Fruit fly (Drosophila melanogaster) whole organism, embryonic: ENCODE results near the gene MsrA.

Experiments used
- Atf3 ChIP-seq: fragments of 200-800 bp; sonication (Bioruptor generic); optimal IDR thresholded peaks from 3 replicates; lab custom pipeline; 2016; ENCODE audit warnings: missing biosample characterization, missing genetic modification characterization
- Blimp-1 ChIP-seq: fragments of 200-800 bp; sonication (Bioruptor generic); optimal IDR thresholded peaks from 3 replicates; lab custom pipeline; 2018; ENCODE audit warnings: missing biosample characterization, missing genetic modification characterization, mild to moderate bottlenecking, moderate library complexity, missing genetic modification reagents
- CG12769 ChIP-seq: fragments of 200-800 bp; sonication (Bioruptor generic); optimal IDR thresholded peaks from 2 replicates; lab custom pipeline; 2019; ENCODE audit warnings: missing biosample characterization, mild to moderate bottlenecking, missing genetic modification characterization, moderate library complexity
- CG13894 ChIP-seq: fragments of 200-800 bp; sonication (Bioruptor generic); optimal IDR thresholded peaks from 3 replicates; lab custom pipeline; 2018; ENCODE audit warnings: missing biosample characterization, mild to moderate bottlenecking, missing genetic modification characterization, moderate library complexity
- CG14441 ChIP-seq: fragments of 200-800 bp; sonication (Bioruptor generic); IDR thresholded peaks from 2 replicates; pipeline ENCODE4 v1.3.6; 2022; ENCODE audit warnings: missing biosample characterization, missing genetic modification characterization
- CG2120 ChIP-seq: fragments of 200-800 bp; sonication (Bioruptor generic); optimal IDR thresholded peaks from 3 replicates; lab custom pipeline; 2016; ENCODE audit warnings: missing biosample characterization, missing genetic modification characterization
- CG2129 ChIP-seq: fragments of 200-800 bp; sonication (Bioruptor generic); IDR thresholded peaks from 2 replicates; pipeline ENCODE4 v1.3.6; 2022; ENCODE audit warnings: missing biosample characterization, missing genetic modification characterization; ENCODE audit not compliant: partially characterized antibody
- CG4820 ChIP-seq: fragments of 200-800 bp; sonication (Bioruptor generic); optimal IDR thresholded peaks from 3 replicates; lab custom pipeline; 2016; ENCODE audit warnings: missing biosample characterization, missing genetic modification characterization
- CG6254 ChIP-seq: fragments of 200-800 bp; sonication (Bioruptor generic); optimal IDR thresholded peaks from 3 replicates; lab custom pipeline; 2017; ENCODE audit warnings: mild to moderate bottlenecking, missing biosample characterization, missing genetic modification reagents, missing genetic modification characterization
- CG6813 ChIP-seq: fragments of 200-800 bp; sonication (Bioruptor generic); optimal IDR thresholded peaks from 2 replicates; lab custom pipeline; 2017; ENCODE audit warnings: missing biosample characterization, missing genetic modification characterization, mild to moderate bottlenecking, moderate library complexity, missing genetic modification reagents
- CG6854 ChIP-seq: fragments of 200-800 bp; sonication (Bioruptor generic); optimal IDR thresholded peaks from 3 replicates; lab custom pipeline; 2017; ENCODE audit warnings: missing biosample characterization, mild to moderate bottlenecking, missing genetic modification characterization
- CG7271 ChIP-seq: fragments of 200-800 bp; sonication (Bioruptor generic); optimal IDR thresholded peaks from 2 replicates; lab custom pipeline; 2018; ENCODE audit warnings: missing biosample characterization, mild to moderate bottlenecking, missing genetic modification characterization, moderate library complexity
- CG7745 ChIP-seq: fragments of 200-800 bp; sonication (Bioruptor generic); optimal IDR thresholded peaks from 2 replicates; lab custom pipeline; 2018; ENCODE audit warnings: missing biosample characterization, mild to moderate bottlenecking, missing genetic modification characterization, moderate library complexity
- CG8290 ChIP-seq, 3 experiments: fragments of 200-800 bp; sonication (Bioruptor generic); optimal IDR thresholded peaks; 2 replicates each; lab custom pipeline; 2016 to 2019; ENCODE audit warnings: missing biosample characterization in 3 of 3, missing genetic modification characterization in 3 of 3, mild to moderate bottlenecking in 2 of 3, moderate library complexity in 1 of 3
- CTCF ChIP-seq: fragments of 200-800 bp; sonication (Bioruptor generic); optimal IDR thresholded peaks from 2 replicates; lab custom pipeline; 2017; ENCODE audit warnings: missing biosample characterization, mild to moderate bottlenecking, missing genetic modification characterization, moderate library complexity
- Dek ChIP-seq: fragments of 200-800 bp; sonication (Bioruptor generic); optimal IDR thresholded peaks from 3 replicates; lab custom pipeline; 2019; ENCODE audit warnings: missing biosample characterization, mild to moderate bottlenecking, missing genetic modification characterization, moderate library complexity
- Dll ChIP-seq: fragments of 200-800 bp; sonication (Bioruptor generic); IDR thresholded peaks from 4 replicates; pipeline ENCODE4 v1.3.6; 2022; ENCODE audit warnings: missing biosample characterization, missing genetic modification characterization; ENCODE audit not compliant: partially characterized antibody
- GATAe ChIP-seq: fragments of 200-800 bp; sonication (Bioruptor generic); conservative IDR thresholded peaks from 2 replicates; pipeline ENCODE4 v1.3.6; 2022; ENCODE audit warnings: missing biosample characterization, missing genetic modification characterization
- Hey ChIP-seq: fragments of 200-800 bp; sonication (Bioruptor generic); optimal IDR thresholded peaks from 3 replicates; lab custom pipeline; 2018; ENCODE audit warnings: missing biosample characterization, mild to moderate bottlenecking, missing genetic modification characterization
- Hr39 ChIP-seq: fragments of >200 bp; optimal IDR thresholded peaks from 2 replicates; lab custom pipeline; 2017
- Hr78 ChIP-seq, 2 experiments: fragments of 200-800 bp in 1 of 2; fragments of >200 bp in 1 of 2; sonication (Bioruptor generic) in 1 of 2; optimal IDR thresholded peaks; 2 replicates each; lab custom pipeline; 2017 to 2019; ENCODE audit warnings: missing biosample characterization in 2 of 2, missing genetic modification characterization in 2 of 2, mild to moderate bottlenecking in 1 of 2, moderate library complexity in 1 of 2
- Lhr ChIP-seq: fragments of 200-800 bp; sonication (Bioruptor generic); optimal IDR thresholded peaks from 3 replicates; lab custom pipeline; 2017; ENCODE audit warnings: mild to moderate bottlenecking, missing biosample characterization, missing genetic modification reagents, missing genetic modification characterization
- Nf-YA ChIP-seq: fragments of 200-800 bp; sonication (Bioruptor generic); IDR thresholded peaks from 2 replicates; pipeline ENCODE4 v1.3.6; 2022; ENCODE audit warnings: missing biosample characterization, missing genetic modification characterization
- NfI ChIP-seq: fragments of 200-800 bp; sonication (Bioruptor generic); optimal IDR thresholded peaks from 3 replicates; lab custom pipeline; 2018; ENCODE audit warnings: missing biosample characterization, mild to moderate bottlenecking, missing genetic modification characterization, moderate library complexity
- Side ChIP-seq: fragments of 200-800 bp; sonication (Bioruptor generic); optimal IDR thresholded peaks from 2 replicates; lab custom pipeline; 2016; ENCODE audit warnings: missing biosample characterization, missing genetic modification characterization
- Six4 ChIP-seq: fragments of 200-800 bp; sonication (Bioruptor generic); optimal IDR thresholded peaks from 2 replicates; lab custom pipeline; 2016; ENCODE audit warnings: missing biosample characterization, missing genetic modification characterization
- Ssrp ChIP-seq: fragments of 200-800 bp; sonication (Bioruptor generic); optimal IDR thresholded peaks from 2 replicates; lab custom pipeline; 2018; ENCODE audit warnings: missing biosample characterization, mild to moderate bottlenecking, missing genetic modification characterization, moderate library complexity
- ara ChIP-seq: fragments of 200-800 bp; sonication (Bioruptor generic); IDR thresholded peaks from 2 replicates; pipeline ENCODE4 v1.3.6; 2022; ENCODE audit warnings: missing biosample characterization, missing genetic modification characterization
- br ChIP-seq: fragments of >200 bp; optimal IDR thresholded peaks from 2 replicates; lab custom pipeline; 2017
- caup ChIP-seq: fragments of 200-800 bp; sonication (Bioruptor generic); optimal IDR thresholded peaks from 3 replicates; lab custom pipeline; 2017; ENCODE audit warnings: missing biosample characterization, mild to moderate bottlenecking, missing genetic modification characterization, moderate library complexity; ENCODE audit not compliant: severe bottlenecking
- da ChIP-seq: fragments of 200-800 bp; sonication (Bioruptor generic); optimal IDR thresholded peaks from 2 replicates; lab custom pipeline; 2016; ENCODE audit warnings: missing biosample characterization, missing genetic modification characterization
- danr ChIP-seq: fragments of 200-800 bp; sonication (Bioruptor generic); IDR thresholded peaks from 2 replicates; pipeline ENCODE4 v1.3.6; 2022; ENCODE audit warnings: missing biosample characterization, missing genetic modification characterization
- dpn ChIP-seq, 2 experiments: fragments of 200-800 bp; sonication (Bioruptor generic); optimal IDR thresholded peaks; 3 replicates each; lab custom pipeline; 2016; ENCODE audit warnings: missing biosample characterization in 2 of 2, missing genetic modification characterization in 2 of 2
- grau ChIP-seq: fragments of 200-800 bp; optimal IDR thresholded peaks from 3 replicates; lab custom pipeline; 2019; ENCODE audit warnings: missing biosample characterization, mild to moderate bottlenecking, missing genetic modification characterization, moderate library complexity
- gsb ChIP-seq: fragments of 200-800 bp; sonication (Bioruptor generic); IDR thresholded peaks from 2 replicates; pipeline ENCODE4 v1.3.6; 2022; ENCODE audit warnings: missing biosample characterization, missing genetic modification characterization
- ind ChIP-seq: fragments of 200-800 bp; sonication (Bioruptor generic); optimal IDR thresholded peaks from 3 replicates; lab custom pipeline; 2016; ENCODE audit warnings: missing biosample characterization, missing genetic modification characterization
- insv ChIP-seq, 2 experiments: fragments of 200-800 bp; sonication (Bioruptor generic); optimal IDR thresholded peaks; 3 replicates each; lab custom pipeline; 2016 to 2018; ENCODE audit warnings: missing biosample characterization in 2 of 2, missing genetic modification characterization in 2 of 2
- nau ChIP-seq: fragments of 200-800 bp; sonication (Bioruptor generic); optimal IDR thresholded peaks from 3 replicates; lab custom pipeline; 2017; ENCODE audit warnings: missing biosample characterization, mild to moderate bottlenecking, missing genetic modification characterization, missing genetic modification reagents
- nmo ChIP-seq: fragments of 200-800 bp; sonication (Bioruptor generic); optimal IDR thresholded peaks from 2 replicates; lab custom pipeline; 2018; ENCODE audit warnings: missing biosample characterization, mild to moderate bottlenecking, missing genetic modification characterization, moderate library complexity
- nom ChIP-seq: fragments of 200-800 bp; sonication (Bioruptor generic); optimal IDR thresholded peaks from 2 replicates; lab custom pipeline; 2017; ENCODE audit warnings: missing biosample characterization, missing genetic modification characterization, mild to moderate bottlenecking, moderate library complexity, missing genetic modification reagents
- otp ChIP-seq: fragments of 200-800 bp; sonication (Bioruptor generic); IDR thresholded peaks from 3 replicates; pipeline ENCODE4, ENCODE4 v1.3.6; 2022; ENCODE audit warnings: missing biosample characterization, missing genetic modification characterization
- pfk ChIP-seq: fragments of 200-800 bp; sonication (Bioruptor generic); optimal IDR thresholded peaks from 2 replicates; lab custom pipeline; 2018; ENCODE audit warnings: missing biosample characterization, mild to moderate bottlenecking, missing genetic modification characterization, moderate library complexity
- scrt ChIP-seq: fragments of 200-800 bp; sonication (Bioruptor generic); optimal IDR thresholded peaks from 2 replicates; lab custom pipeline; 2018; ENCODE audit warnings: missing biosample characterization, mild to moderate bottlenecking, missing genetic modification characterization, moderate library complexity
- slp2 ChIP-seq: fragments of 200-800 bp; sonication (Bioruptor generic); optimal IDR thresholded peaks from 2 replicates; lab custom pipeline; 2016; ENCODE audit warnings: missing biosample characterization, missing genetic modification characterization
- stc ChIP-seq: fragments of 200-800 bp; sonication (Bioruptor generic); IDR thresholded peaks from 2 replicates; pipeline ENCODE4 v1.3.6; 2022; ENCODE audit warnings: missing biosample characterization, missing genetic modification characterization
- sug ChIP-seq: fragments of 200-800 bp; optimal IDR thresholded peaks from 2 replicates; lab custom pipeline; 2019; ENCODE audit warnings: missing biosample characterization, mild to moderate bottlenecking, missing genetic modification characterization, moderate library complexity
- tup ChIP-seq: fragments of 200-800 bp; sonication (Bioruptor generic); optimal IDR thresholded peaks from 2 replicates; lab custom pipeline; 2016; ENCODE audit warnings: missing biosample characterization, mild to moderate bottlenecking, missing genetic modification characterization, moderate library complexity
- vnd ChIP-seq: fragments of 200-800 bp; sonication (Bioruptor generic); IDR thresholded peaks from 3 replicates; pipeline ENCODE4 v1.3.6; 2022; ENCODE audit warnings: missing biosample characterization, missing genetic modification characterization; ENCODE audit not compliant: partially characterized antibody
- zfh1 ChIP-seq: fragments of 200-800 bp; sonication (Bioruptor generic); IDR thresholded peaks from 3 replicates; pipeline ENCODE4 v1.3.6; 2022; ENCODE audit warnings: missing biosample characterization, missing genetic modification characterization

Gene MsrA

DNA sequence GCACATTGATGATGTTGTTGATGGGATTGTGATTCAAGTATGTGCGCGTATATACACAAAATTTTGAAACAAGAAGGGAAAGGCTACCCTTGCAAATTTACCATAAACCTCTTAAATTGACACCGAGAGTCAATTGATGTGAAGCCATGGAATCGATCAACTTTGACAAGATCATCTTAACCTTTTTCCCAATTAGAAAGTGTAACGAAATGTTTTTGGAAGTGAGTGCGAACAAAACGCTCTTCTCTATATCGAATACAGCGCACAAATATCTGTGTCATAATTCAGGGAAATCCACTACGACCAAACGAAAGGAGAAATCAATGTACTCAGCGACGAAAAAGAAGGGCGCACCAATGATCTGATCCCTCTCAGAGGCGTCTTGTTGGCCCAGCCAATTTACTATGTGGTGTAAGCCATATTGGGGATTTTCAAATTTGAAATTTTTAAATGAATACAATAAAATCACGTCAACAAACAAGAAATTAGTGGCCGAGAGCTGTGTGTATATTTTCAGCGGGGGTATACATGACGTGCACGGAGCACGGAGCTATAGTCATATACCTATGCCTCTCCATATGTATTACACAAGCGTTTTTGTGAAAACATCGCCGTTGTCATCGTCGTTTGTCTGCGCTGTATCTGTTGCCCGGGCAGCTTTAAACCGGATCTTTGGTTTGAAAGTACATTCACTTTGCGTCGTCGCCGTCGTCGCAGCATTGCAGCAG, 22.7 kb downstream of the MsrA start (continued):
- no peak for TF ChIP-seq da
- TF ChIP-seq Blimp-1, result peak; percentile 58
- no peak for TF ChIP-seq CG2129 (GFP tag; lab: Robert Waterston, UW)
- no peak for TF ChIP-seq CG6254
- peak; percentile 36 for TF ChIP-seq NfI (GFP tag; lab: Kevin White, UChicago)
- TF ChIP-seq sug (tag; lab: Kevin White, UChicago), result no peak
- peak; percentile 23 for TF ChIP-seq Six4
- TF ChIP-seq CG7271 (tag; lab: Kevin White, UChicago), result no peak
- TF ChIP-seq Dll (GFP tag; lab: Robert Waterston, UW), result no peak
- peak; percentile 49; the same call in 1 of the 2 replicates for TF ChIP-seq CG14441
- TF ChIP-seq Side (GFP tag; lab: Kevin White, UChicago), result peak; percentile 47
- no peak for TF ChIP-seq gsb (GFP tag; lab: Robert Waterston, UW)
- no peak for TF ChIP-seq GATAe (GFP tag; lab: Robert Waterston, UW)
- TF ChIP-seq tup (GFP tag; lab: Kevin White, UChicago), result no peak
- TF ChIP-seq grau (tag; lab: Kevin White, UChicago), result peak; percentile 36
- TF ChIP-seq CTCF (GFP tag; lab: Kevin White, UChicago), result no peak
- TF ChIP-seq stc (GFP tag; lab: Robert Waterston, UW), result peak; percentile 45
- no peak for TF ChIP-seq slp2
- no peak for TF ChIP-seq Hr39 (lab: Kevin White, UChicago)
- no peak for TF ChIP-seq vnd (GFP tag; lab: Robert Waterston, UW)
- TF ChIP-seq scrt (GFP tag; lab: Kevin White, UChicago), result no peak
- TF ChIP-seq nau (GFP tag; lab: Kevin White, UChicago), result no peak
- TF ChIP-seq Dek (tag; lab: Kevin White, UChicago), result no peak
- TF ChIP-seq insv (GFP tag; optimal IDR thresholded peaks at IDR 0.05; lab: Kevin White, UChicago), result no peak
- peak; percentile 40 for TF ChIP-seq Ssrp
- TF ChIP-seq CG8290 (GFP tag; optimal IDR thresholded peaks at IDR 0.05; lab: Kevin White, UChicago), result no peak
- peak in 1 of 2 experiments; percentile 40 for TF ChIP-seq CG8290 (tag; optimal IDR thresholded peaks at IDR 0.05; lab: Kevin White, UChicago)
- no peak for TF ChIP-seq CG13894 (tag; lab: Kevin White, UChicago)
- TF ChIP-seq Nf-YA (GFP tag; lab: Robert Waterston, UW), result no peak
- peak; percentile 30 for TF ChIP-seq CG2120 (GFP tag; lab: Kevin White, UChicago)
- no peak for TF ChIP-seq Atf3 (GFP tag; lab: Kevin White, UChicago)
- peak; percentile 59 for TF ChIP-seq ara (GFP tag; lab: Robert Waterston, UW)
- no peak for TF ChIP-seq Lhr (GFP tag; lab: Kevin White, UChicago)
- peak; percentile 35 for TF ChIP-seq nom (GFP tag; lab: Kevin White, UChicago)
- peak; percentile 23 for TF ChIP-seq CG6813 (GFP tag; lab: Kevin White, UChicago)
- peak; percentile 32 for TF ChIP-seq nmo (GFP tag; lab: Kevin White, UChicago)
- no peak for TF ChIP-seq CG12769 (tag; lab: Kevin White, UChicago)
- no peak for TF ChIP-seq br (lab: Kevin White, UChicago)
- peak in 1 of 2 experiments; percentile 4 for TF ChIP-seq dpn (GFP tag; optimal IDR thresholded peaks at IDR 0.05; lab: Kevin White, UChicago)
- no peak for TF ChIP-seq otp (GFP tag; lab: Robert Waterston, UW)
- no peak for TF ChIP-seq danr
- no peak for TF ChIP-seq CG7745 (tag; lab: Kevin White, UChicago)
- TF ChIP-seq ind (GFP tag; lab: Kevin White, UChicago), result peak; percentile 52
- no peak for TF ChIP-seq caup
- no peak for TF ChIP-seq CG4820 (GFP tag; lab: Kevin White, UChicago)
- peak; percentile 20; the same call in 1 of the 3 replicates for TF ChIP-seq zfh1
- no peak for TF ChIP-seq Hr78 (GFP tag; optimal IDR thresholded peaks at IDR 0.05; lab: Kevin White, UChicago)
- TF ChIP-seq pfk (GFP tag; lab: Kevin White, UChicago), result no peak
- no peak for TF ChIP-seq CG6854 (GFP tag; lab: Kevin White, UChicago)
- no peak for TF ChIP-seq Hey (tag; lab: Kevin White, UChicago)
